Fruit fly (Drosophila melanogaster) whole organism, wandering third instar larva: ENCODE results near the gene Lnk.

ENCODE experiments used
- CrebA ChIP-seq: fragments of 200-800 bp; sonication (Bioruptor generic); optimal IDR thresholded peaks from 2 replicates; lab custom pipeline; 2016; ENCODE audit warnings: missing biosample characterization, mild to moderate bottlenecking, missing genetic modification characterization, borderline replicate concordance
- GATAd ChIP-seq: sonication (Bioruptor generic); optimal IDR thresholded peaks from 2 replicates; lab custom pipeline; 2016; ENCODE audit warnings: missing biosample characterization, missing genetic modification characterization
- Mio ChIP-seq: sonication (Bioruptor generic); optimal IDR thresholded peaks from 2 replicates; lab custom pipeline; 2016; ENCODE audit warnings: missing biosample characterization, missing genetic modification characterization
- Myc ChIP-seq: fragments of >200 bp; optimal IDR thresholded peaks from 2 replicates; lab custom pipeline; 2017
- OdsH ChIP-seq: fragments of 200-800 bp; sonication (Bioruptor generic); optimal IDR thresholded peaks from 2 replicates; lab custom pipeline; 2016; ENCODE audit warnings: missing biosample characterization, mild to moderate bottlenecking, missing genetic modification characterization
- Rel ChIP-seq, 2 experiments: fragments of 200-800 bp; sonication (Bioruptor generic) in 1 of 2; optimal IDR thresholded peaks; 2 replicates in 1 of 2; 3 replicates in 1 of 2; lab custom pipeline; 2016 to 2019; ENCODE audit warnings: mild to moderate bottlenecking in 2 of 2, missing biosample characterization in 2 of 2, missing genetic modification characterization in 2 of 2, moderate library complexity in 1 of 2
- Vsx2 ChIP-seq: fragments of 200-300, 225-300 bp; sonication (Bioruptor generic); optimal IDR thresholded peaks from 2 replicates; lab custom pipeline; 2018; ENCODE audit warnings: missing biosample characterization, missing genetic modification characterization; ENCODE audit not compliant: partially characterized antibody
- dl ChIP-seq, 2 experiments: fragments of 175-275, 200-275 bp in 1 of 2; fragments of 200-275 bp in 1 of 2; sonication (Bioruptor generic); optimal IDR thresholded peaks; lab custom pipeline; 2018; ENCODE audit warnings: mild to moderate bottlenecking in 2 of 2, missing biosample characterization in 2 of 2, missing genetic modification characterization in 2 of 2, moderate library complexity in 2 of 2; ENCODE audit not compliant: partially characterized antibody in 2 of 2, insufficient read depth in 1 of 2
- h ChIP-seq: fragments of 200-800 bp; sonication (Bioruptor generic); optimal IDR thresholded peaks from 3 replicates; lab custom pipeline; 2016; ENCODE audit warnings: missing biosample characterization, mild to moderate bottlenecking, missing genetic modification characterization
- psq ChIP-seq: fragments of 200-800 bp; sonication (Bioruptor generic); optimal IDR thresholded peaks from 3 replicates; lab custom pipeline; 2017; ENCODE audit warnings: missing biosample characterization, mild to moderate bottlenecking, missing genetic modification characterization, moderate library complexity
- tai ChIP-seq: sonication (Bioruptor generic); optimal IDR thresholded peaks from 2 replicates; lab custom pipeline; 2016; ENCODE audit warnings: missing biosample characterization, missing genetic modification characterization

dm6 chr3R:25919912-25920311 is 31.6 kb downstream of the Lnk start:
- TF ChIP-seq CrebA (GFP tag; lab: Kevin White, UChicago) (no peak), GATAd (GFP tag; lab: Kevin White, UChicago) (no peak), Myc (lab: Kevin White, UChicago) (no peak), dl (GFP tag; optimal IDR thresholded peaks at IDR 0.05; lab: Kevin White, UChicago; ENCODE audit: insufficient read depth in 1 of 2, partially characterized antibody in 2 of 2) (no peak), psq (GFP tag; lab: Kevin White, UChicago) (no peak), h (GFP tag; lab: Kevin White, UChicago) (no peak), Mio (GFP tag; lab: Kevin White, UChicago) (no peak), OdsH (GFP tag; lab: Kevin White, UChicago) (no peak), tai (no peak), Rel (GFP tag; optimal IDR thresholded peaks at IDR 0.05; lab: Kevin White, UChicago) (no peak), Rel (tag; optimal IDR thresholded peaks at IDR 0.05; lab: Kevin White, UChicago) (no peak), Vsx2 (GFP tag; lab: Kevin White, UChicago) (no peak)
